Worm (Caenorhabditis elegans) whole organism, early embryonic: ENCODE results near the gene sym-1.

ENCODE experiments used
- B0310.2 ChIP-seq: sonication (generic microtip); optimal IDR thresholded peaks from 2 replicates; lab custom pipeline; 2016; ENCODE audit warnings: mild to moderate bottlenecking, missing genetic modification characterization, missing compliant biosample characterization
- ama-1 ChIP-seq: fragments of 150-350 bp; optimal IDR thresholded peaks from 2 replicates; lab custom pipeline; 2014
- flt-1 ChIP-seq: fragments of 200-800 bp; sonication (Bioruptor generic); IDR thresholded peaks from 2 replicates; pipeline ENCODE4 v1.3.6; 2022; ENCODE audit warnings: missing genetic modification characterization, missing compliant biosample characterization
- hmg-4 ChIP-seq: fragments of 200-800 bp; sonication (Bioruptor generic); optimal IDR thresholded peaks from 2 replicates; lab custom pipeline; 2018; ENCODE audit warnings: mild to moderate bottlenecking, missing genetic modification characterization, missing compliant biosample characterization

DNA sequence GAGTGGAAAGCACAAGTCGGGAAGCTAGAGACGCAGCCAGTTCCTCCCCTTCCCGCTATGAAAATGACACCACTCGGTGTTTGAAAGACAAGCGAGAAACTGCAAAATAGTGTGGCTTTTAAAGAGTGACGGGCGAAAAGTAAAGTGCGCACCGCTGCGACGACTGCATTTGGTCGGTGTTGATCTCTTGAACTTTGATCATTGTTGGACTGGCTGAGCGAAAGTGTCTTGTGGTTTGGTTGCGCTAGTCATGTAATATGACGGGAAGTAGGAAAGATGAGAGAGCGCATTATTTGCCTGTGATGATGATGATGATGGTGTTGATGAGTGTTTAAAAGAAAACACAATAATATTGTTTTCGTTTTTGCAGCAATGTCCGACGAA, 21.1 kb upstream of the sym-1 start:
- TF ChIP-seq hmg-4 (no peak), B0310.2 (tag; lab: Kevin White, UChicago) (no peak), flt-1 (GFP tag; lab: Robert Waterston, UW) (no peak), ama-1 (no peak)
